Worm (Caenorhabditis elegans): ENCODE results near the gene F48B9.1.

DNA sequence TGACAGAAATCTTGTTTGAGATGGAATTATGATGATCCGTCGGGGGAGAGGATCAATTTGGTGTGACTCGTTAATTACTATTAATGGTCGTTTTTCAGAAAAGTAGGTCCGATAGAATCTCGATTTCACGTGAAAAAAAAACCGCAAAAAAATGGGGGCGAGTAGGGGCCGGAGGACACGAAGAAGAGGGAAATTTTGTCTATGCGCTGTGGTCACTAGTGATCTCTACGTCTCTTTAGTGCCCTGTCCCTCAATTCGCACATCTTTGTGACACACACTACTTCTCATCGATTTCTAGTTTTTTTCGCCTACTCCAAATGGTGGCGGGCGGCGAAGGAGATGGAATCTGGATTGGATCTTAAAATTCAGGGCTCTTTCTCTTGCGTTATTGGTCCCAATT, 40.1 kb upstream of the F48B9.1 start:
- TF ChIP-seq F13H6.1 (tag; optimal IDR thresholded peaks at IDR 0.05) (no peak), ceh-82 (tag; optimal IDR thresholded peaks at IDR 0.05) (no peak), R02D3.7 (tag; optimal IDR thresholded peaks at IDR 0.05) (no peak), nhr-10 (tag; optimal IDR thresholded peaks at IDR 0.05) (no peak)
